Fruit fly (Drosophila melanogaster) whole organism, prepupa: Measurements from ENCODE around the gene CG32192.
A peak's percentile ranks its signal among the peaks of the same experiment; 100 is the strongest.

ENCODE experiments used
- CG10669 ChIP-seq: fragments of 200-800 bp; sonication (Bioruptor generic); optimal IDR thresholded peaks from 3 replicates; lab custom pipeline; 2018; ENCODE audit warnings: missing biosample characterization, mild to moderate bottlenecking, missing genetic modification characterization, moderate library complexity
- CG11762 ChIP-seq: fragments of 200-800 bp; sonication (Bioruptor generic); optimal IDR thresholded peaks from 3 replicates; lab custom pipeline; 2016; ENCODE audit warnings: missing biosample characterization, missing genetic modification characterization; ENCODE audit not compliant: insufficient read depth
- CG11902 ChIP-seq: fragments of 200-800 bp; sonication (Bioruptor generic); optimal IDR thresholded peaks from 3 replicates; lab custom pipeline; 2016; ENCODE audit warnings: missing biosample characterization, missing genetic modification characterization
- CG15336 ChIP-seq: fragments of 200-800 bp; sonication (Bioruptor generic); IDR thresholded peaks from 2 replicates; pipeline ENCODE4 v1.3.6; 2022; ENCODE audit warnings: missing biosample characterization, missing genetic modification characterization
- CG1621 ChIP-seq: fragments of 200-800 bp; sonication (Bioruptor generic); optimal IDR thresholded peaks from 3 replicates; lab custom pipeline; 2018; ENCODE audit warnings: missing biosample characterization, mild to moderate bottlenecking, missing genetic modification characterization
- CG16779 ChIP-seq: fragments of 200-800 bp; sonication (Bioruptor generic); optimal IDR thresholded peaks from 3 replicates; lab custom pipeline; 2017; ENCODE audit warnings: missing biosample characterization, mild to moderate bottlenecking, missing genetic modification characterization
- CG32006 ChIP-seq: fragments of 200-800 bp; sonication (Bioruptor generic); optimal IDR thresholded peaks from 3 replicates; lab custom pipeline; 2017; ENCODE audit warnings: missing biosample characterization, mild to moderate bottlenecking, missing genetic modification characterization
- CG34406 ChIP-seq: fragments of 200-800 bp; sonication (Bioruptor generic); optimal IDR thresholded peaks from 3 replicates; lab custom pipeline; 2016; ENCODE audit warnings: missing biosample characterization, missing genetic modification characterization
- CG6792 ChIP-seq: fragments of 200-800 bp; sonication (Bioruptor generic); optimal IDR thresholded peaks from 3 replicates; lab custom pipeline; 2016; ENCODE audit warnings: missing biosample characterization, missing genetic modification characterization
- CG7368 ChIP-seq: fragments of 200-800 bp; sonication (Bioruptor generic); optimal IDR thresholded peaks from 3 replicates; lab custom pipeline; 2016; ENCODE audit warnings: missing biosample characterization, missing genetic modification characterization
- CG8119 ChIP-seq: fragments of 200-800 bp; sonication (Bioruptor generic); IDR thresholded peaks from 3 replicates; pipeline ENCODE4 v1.3.6; 2022; ENCODE audit warnings: missing biosample characterization, missing genetic modification characterization
- CG8319 ChIP-seq: fragments of 200-800 bp; sonication (Bioruptor generic); optimal IDR thresholded peaks from 3 replicates; lab custom pipeline; 2016; ENCODE audit warnings: missing biosample characterization, missing genetic modification characterization
- CG8632 ChIP-seq: fragments of 200-800 bp; sonication (Bioruptor generic); optimal IDR thresholded peaks from 3 replicates; lab custom pipeline; 2016; ENCODE audit warnings: missing biosample characterization, missing genetic modification characterization
- Eip75B ChIP-seq: fragments of 200-800 bp; sonication (Bioruptor generic); optimal IDR thresholded peaks from 3 replicates; lab custom pipeline; 2016; ENCODE audit warnings: missing biosample characterization, missing genetic modification characterization
- Eip78C ChIP-seq: fragments of 200-800 bp; sonication (Bioruptor generic); peaks from one replicate; lab custom pipeline; 2016; ENCODE audit warnings: missing biosample characterization, missing genetic modification characterization
- Eip93F ChIP-seq: fragments of 200-800 bp; sonication (Bioruptor generic); optimal IDR thresholded peaks from 2 replicates; lab custom pipeline; 2016; ENCODE audit warnings: missing biosample characterization, mild to moderate bottlenecking, missing genetic modification characterization
- Ets21C ChIP-seq: fragments of 200-800 bp; sonication (Bioruptor generic); optimal IDR thresholded peaks from 3 replicates; lab custom pipeline; 2016; ENCODE audit warnings: missing biosample characterization, missing genetic modification characterization
- Ets96B ChIP-seq: fragments of 200-800 bp; optimal IDR thresholded peaks from 2 replicates; lab custom pipeline; 2019; ENCODE audit warnings: missing biosample characterization, mild to moderate bottlenecking, missing genetic modification characterization, moderate library complexity
- Gug ChIP-seq: fragments of 200-800 bp; sonication (Bioruptor generic); IDR thresholded peaks from 2 replicates; pipeline ENCODE4 v1.3.6; 2022; ENCODE audit warnings: missing biosample characterization, missing genetic modification characterization
- Hr38 ChIP-seq: sonication (Bioruptor generic); optimal IDR thresholded peaks from 2 replicates; lab custom pipeline; 2016; ENCODE audit warnings: missing biosample characterization, missing genetic modification characterization
- Hr39 ChIP-seq: fragments of 200-800 bp; sonication (Bioruptor generic); optimal IDR thresholded peaks from 2 replicates; lab custom pipeline; 2016; ENCODE audit warnings: missing biosample characterization, missing genetic modification characterization
- Hr4 ChIP-seq: fragments of 200-800 bp; sonication (Bioruptor generic); optimal IDR thresholded peaks from 3 replicates; lab custom pipeline; 2016; ENCODE audit warnings: missing biosample characterization, missing genetic modification characterization
- Lpt ChIP-seq: fragments of 200-800 bp; sonication (Bioruptor generic); optimal IDR thresholded peaks from 3 replicates; lab custom pipeline; 2016; ENCODE audit warnings: missing biosample characterization, missing genetic modification characterization
- Met ChIP-seq: fragments of 200-800 bp; sonication (Bioruptor generic); optimal IDR thresholded peaks from 3 replicates; lab custom pipeline; 2016; ENCODE audit warnings: missing biosample characterization, missing genetic modification characterization
- OdsH ChIP-seq: fragments of 200-800 bp; sonication (Bioruptor generic); optimal IDR thresholded peaks from 3 replicates; lab custom pipeline; 2016; ENCODE audit warnings: missing biosample characterization, missing genetic modification characterization
- Smox ChIP-seq: fragments of 200-800 bp; sonication (Bioruptor generic); optimal IDR thresholded peaks from 3 replicates; lab custom pipeline; 2016; ENCODE audit warnings: missing biosample characterization, missing genetic modification characterization
- Sox102F ChIP-seq: fragments of 200-800 bp; sonication (Bioruptor generic); optimal IDR thresholded peaks from 2 replicates; lab custom pipeline; 2016; ENCODE audit warnings: missing biosample characterization, mild to moderate bottlenecking, missing genetic modification characterization
- Sox14 ChIP-seq: fragments of 200-800 bp; sonication (Bioruptor generic); optimal IDR thresholded peaks from 3 replicates; lab custom pipeline; 2016; ENCODE audit warnings: missing biosample characterization, missing genetic modification characterization
- achi ChIP-seq: fragments of 200-800 bp; sonication (Bioruptor generic); optimal IDR thresholded peaks from 3 replicates; lab custom pipeline; 2016; ENCODE audit warnings: missing biosample characterization, missing genetic modification characterization
- cyc ChIP-seq: fragments of 200-800 bp; sonication (Bioruptor generic); optimal IDR thresholded peaks from 3 replicates; lab custom pipeline; 2016; ENCODE audit warnings: missing biosample characterization, missing genetic modification characterization
- dac ChIP-seq: fragments of 200-800 bp; sonication (Bioruptor generic); optimal IDR thresholded peaks from 2 replicates; lab custom pipeline; 2017; ENCODE audit warnings: missing biosample characterization, mild to moderate bottlenecking, missing genetic modification characterization
- dsx ChIP-seq: fragments of 200-800 bp; optimal IDR thresholded peaks from 3 replicates; lab custom pipeline; 2019; ENCODE audit warnings: missing biosample characterization, mild to moderate bottlenecking, missing genetic modification characterization, moderate library complexity; ENCODE audit not compliant: poor library complexity, severe bottlenecking
- eg ChIP-seq: fragments of 200-800 bp; sonication (Bioruptor generic); IDR thresholded peaks from 3 replicates; pipeline ENCODE4 v1.3.6; 2022; ENCODE audit warnings: missing biosample characterization, missing genetic modification characterization
- esn ChIP-seq: fragments of 200-800 bp; sonication (Bioruptor generic); optimal IDR thresholded peaks from 2 replicates; lab custom pipeline; 2016; ENCODE audit warnings: missing biosample characterization, mild to moderate bottlenecking, missing genetic modification characterization, moderate library complexity
- fd59A ChIP-seq: fragments of 200-800 bp; sonication (Bioruptor generic); optimal IDR thresholded peaks from 2 replicates; lab custom pipeline; 2017; ENCODE audit warnings: missing biosample characterization, mild to moderate bottlenecking, missing genetic modification characterization, missing genetic modification reagents
- fd85E ChIP-seq: fragments of 200-800 bp; sonication (Bioruptor generic); optimal IDR thresholded peaks from 3 replicates; lab custom pipeline; 2016; ENCODE audit warnings: missing biosample characterization, missing genetic modification characterization
- fkh ChIP-seq: fragments of 200-800 bp; sonication (Bioruptor generic); optimal IDR thresholded peaks from 3 replicates; lab custom pipeline; 2017; ENCODE audit warnings: missing biosample characterization, mild to moderate bottlenecking, missing genetic modification characterization, moderate library complexity
- lz ChIP-seq: fragments of 200-800 bp; sonication (Bioruptor generic); optimal IDR thresholded peaks from 3 replicates; lab custom pipeline; 2016; ENCODE audit warnings: missing biosample characterization, missing genetic modification characterization
- salr ChIP-seq, 2 experiments: fragments of 200-800 bp; sonication (Bioruptor generic); optimal IDR thresholded peaks; 3 replicates each; lab custom pipeline; 2016 to 2018; ENCODE audit warnings: missing biosample characterization in 2 of 2, missing genetic modification characterization in 2 of 2, mild to moderate bottlenecking in 1 of 2
- spab ChIP-seq: fragments of 200-800 bp; sonication (Bioruptor generic); optimal IDR thresholded peaks from 2 replicates; lab custom pipeline; 2017; ENCODE audit warnings: missing biosample characterization, mild to moderate bottlenecking, missing genetic modification characterization, missing genetic modification reagents
- svp ChIP-seq: fragments of 200-800 bp; sonication (Bioruptor generic); peaks from one replicate; lab custom pipeline; 2016; ENCODE audit warnings: missing biosample characterization, missing genetic modification characterization

The CG32192 gene

DNA sequence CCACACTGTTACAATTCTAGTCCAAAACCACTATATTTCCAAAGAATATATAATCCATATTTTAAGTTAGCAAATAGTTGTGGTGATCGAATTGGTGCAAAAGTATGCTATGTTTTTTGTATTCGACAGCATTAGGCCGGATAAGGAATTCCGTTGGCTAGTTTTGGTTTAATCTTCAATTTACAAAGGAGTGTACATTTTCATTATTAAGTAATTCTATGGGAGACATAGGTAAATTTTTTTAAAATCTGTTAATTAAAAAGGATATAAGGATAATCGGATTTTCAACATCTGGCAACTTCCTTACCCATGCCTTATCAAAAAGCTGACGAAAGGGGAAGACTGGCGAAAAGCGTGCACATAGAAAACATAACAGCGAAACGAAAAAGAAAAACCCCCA lies 38.5 kb downstream of the CG32192 start (continued):
- peak; percentile 62; the same call in 2 of the 3 replicates for TF ChIP-seq eg (GFP tag; lab: Robert Waterston, UW)
- peak; percentile 76 for TF ChIP-seq fd59A (GFP tag; lab: Kevin White, UChicago)
- no peak for TF ChIP-seq fkh (GFP tag; lab: Kevin White, UChicago)
- no peak for TF ChIP-seq Ets21C (GFP tag; lab: Kevin White, UChicago)
- TF ChIP-seq CG11762 (GFP tag; lab: Kevin White, UChicago), result peak; percentile 26
- no peak for TF ChIP-seq CG7368 (GFP tag; lab: Kevin White, UChicago)
- TF ChIP-seq CG32006, result peak; percentile 74
- no peak for TF ChIP-seq lz (GFP tag; lab: Kevin White, UChicago)
- TF ChIP-seq dsx (GFP tag; lab: Kevin White, UChicago), result peak; percentile 23
- peak; percentile 8 for TF ChIP-seq CG34406 (GFP tag; lab: Kevin White, UChicago)
- TF ChIP-seq Hr4 (GFP tag; lab: Kevin White, UChicago), result peak; percentile 65
- peak; percentile 57 to 74 for TF ChIP-seq salr (GFP tag; optimal IDR thresholded peaks at IDR 0.05; lab: Kevin White, UChicago)
- peak; percentile 56 for TF ChIP-seq spab
- TF ChIP-seq Sox102F (GFP tag; lab: Kevin White, UChicago), result peak; percentile 10
- peak; percentile 12 for TF ChIP-seq cyc (GFP tag; lab: Kevin White, UChicago)
- peak; percentile 77 for TF ChIP-seq CG10669 (GFP tag; lab: Kevin White, UChicago)
- no peak for TF ChIP-seq CG8319 (GFP tag; lab: Kevin White, UChicago)
- TF ChIP-seq Eip93F (GFP tag; lab: Kevin White, UChicago), result no peak
- peak; percentile 33 for TF ChIP-seq CG16779 (tag; lab: Kevin White, UChicago)
- TF ChIP-seq Lpt (GFP tag; lab: Kevin White, UChicago), result no peak
- TF ChIP-seq Eip75B (GFP tag; lab: Kevin White, UChicago), result peak; percentile 21
- TF ChIP-seq esn (GFP tag; lab: Kevin White, UChicago), result no peak
- TF ChIP-seq achi (GFP tag; lab: Kevin White, UChicago), result peak; percentile 66
- peak; percentile 46 for TF ChIP-seq Met (GFP tag; lab: Kevin White, UChicago)
- peak; percentile 30 for TF ChIP-seq CG1621 (tag; lab: Kevin White, UChicago)
- peak; percentile 16 for TF ChIP-seq Hr39 (GFP tag; lab: Kevin White, UChicago)
- TF ChIP-seq CG6792 (GFP tag; lab: Kevin White, UChicago), result no peak

dm6 chr3L:18079123-18079522 lies 39.0 kb downstream of the CG32192 start:
- no peak for TF ChIP-seq Lpt (GFP tag; lab: Kevin White, UChicago)
- no peak for TF ChIP-seq CG16779 (tag; lab: Kevin White, UChicago)
- no peak for TF ChIP-seq CG8319 (GFP tag; lab: Kevin White, UChicago)
- no peak for TF ChIP-seq CG11762 (GFP tag; lab: Kevin White, UChicago)
- no peak for TF ChIP-seq Sox102F (GFP tag; lab: Kevin White, UChicago)
- TF ChIP-seq spab, result no peak
- no peak for TF ChIP-seq fkh (GFP tag; lab: Kevin White, UChicago)
- no peak for TF ChIP-seq Met (GFP tag; lab: Kevin White, UChicago)
- TF ChIP-seq fd85E (GFP tag; lab: Kevin White, UChicago), result no peak

dm6 chr3L:18079610-18080497 lies 39.7 kb downstream of the CG32192 start:
- TF ChIP-seq Hr38 (GFP tag; lab: Kevin White, UChicago), result no peak
- peak; percentile 35 for TF ChIP-seq Sox102F (GFP tag; lab: Kevin White, UChicago)
- TF ChIP-seq Hr39 (GFP tag; lab: Kevin White, UChicago), result no peak
- TF ChIP-seq Met (GFP tag; lab: Kevin White, UChicago), result no peak
- TF ChIP-seq cyc (GFP tag; lab: Kevin White, UChicago), result peak; percentile 14
- peak; percentile 75 for TF ChIP-seq spab
- TF ChIP-seq CG15336 (GFP tag; lab: Robert Waterston, UW), result peak; percentile 68
- TF ChIP-seq Smox, result no peak
- peak; percentile 67 for TF ChIP-seq OdsH
- TF ChIP-seq CG1621 (tag; lab: Kevin White, UChicago), result peak; percentile 42
- TF ChIP-seq Eip93F (GFP tag; lab: Kevin White, UChicago), result no peak
- no peak for TF ChIP-seq CG11902 (GFP tag; lab: Kevin White, UChicago)
- TF ChIP-seq Ets96B (tag; lab: Kevin White, UChicago), result peak; percentile 79
- peak; percentile 87 for TF ChIP-seq CG16779 (tag; lab: Kevin White, UChicago)
- peak; percentile 13 to 87 for TF ChIP-seq salr (GFP tag; optimal IDR thresholded peaks at IDR 0.05; lab: Kevin White, UChicago)
- peak; percentile 62 for TF ChIP-seq CG7368 (GFP tag; lab: Kevin White, UChicago)
- peak; percentile 36 for TF ChIP-seq CG10669 (GFP tag; lab: Kevin White, UChicago)
- peak; percentile 41 for TF ChIP-seq CG6792 (GFP tag; lab: Kevin White, UChicago)
- TF ChIP-seq CG11762 (GFP tag; lab: Kevin White, UChicago), result peak; percentile 67
- TF ChIP-seq svp (GFP tag; lab: Kevin White, UChicago), result peak; percentile 51
- TF ChIP-seq Sox14 (GFP tag; lab: Kevin White, UChicago), result peak; percentile 43
- peak; percentile 55 for TF ChIP-seq dac (GFP tag; lab: Kevin White, UChicago)
- peak; percentile 73 for TF ChIP-seq achi (GFP tag; lab: Kevin White, UChicago)
- peak; percentile 68 for TF ChIP-seq Gug (GFP tag; lab: Robert Waterston, UW)
- peak; percentile 37 for TF ChIP-seq Eip75B (GFP tag; lab: Kevin White, UChicago)
- no peak for TF ChIP-seq CG8319 (GFP tag; lab: Kevin White, UChicago)
- TF ChIP-seq CG8632 (GFP tag; lab: Kevin White, UChicago), result peak; percentile 27
- TF ChIP-seq CG8119, result peak; percentile 82
- TF ChIP-seq Eip78C (GFP tag; lab: Kevin White, UChicago), result peak; percentile 83
